Fruit fly (Drosophila melanogaster): ENCODE data around the gene strat.

The strat gene

dm6 chr2L:8290653-8291233 lies 29.4 kb upstream of the strat start:
- no peak for TF ChIP-seq noc (tag; optimal IDR thresholded peaks at IDR 0.05)

- TF ChIP-seq noc (tag; optimal IDR thresholded peaks at IDR 0.05): peak; percentile 99
These were observed 27.8 kb upstream of the strat start for dm6 chr2L:8292159-8292887.

- no peak for TF ChIP-seq noc (tag; optimal IDR thresholded peaks at IDR 0.05)
These were observed 26.7 kb upstream of the strat start for dm6 chr2L:8293449-8293848.

dm6 chr2L:8294043-8294442 lies 26.1 kb upstream of the strat start:
- TF ChIP-seq noc (tag; optimal IDR thresholded peaks at IDR 0.05): no peak

- no peak for TF ChIP-seq noc (tag; optimal IDR thresholded peaks at IDR 0.05)
These were observed 23.7 kb upstream of the strat start for dm6 chr2L:8296395-8296794.

dm6 chr2L:8297070-8297469 lies 23.1 kb upstream of the strat start:
- TF ChIP-seq noc (tag; optimal IDR thresholded peaks at IDR 0.05): no peak

dm6 chr2L:8299194-8299811 lies 20.8 kb upstream of the strat start:
- TF ChIP-seq noc (tag; optimal IDR thresholded peaks at IDR 0.05): peak; percentile 4

dm6 chr2L:8300220-8301167 lies 19.6 kb upstream of the strat start, which contains the start of gene Btk:
Gene Btk (minus strand): TSS chr2L:8301079.
- no peak for TF ChIP-seq noc (tag; optimal IDR thresholded peaks at IDR 0.05)

- TF ChIP-seq noc (tag; optimal IDR thresholded peaks at IDR 0.05): no peak
These were observed 17.2 kb upstream of the strat start, which contains the start of the genes wol and Scgalpha for dm6 chr2L:8302766-8303479. Gene wol (minus strand): TSS chr2L:8302985. Gene Scgalpha (plus strand): TSS chr2L:8303429.

- no peak for TF ChIP-seq noc (tag; optimal IDR thresholded peaks at IDR 0.05)
These were observed 15.5 kb upstream of the strat start for dm6 chr2L:8304635-8305034.

dm6 chr2L:8305409-8305808 lies 14.7 kb upstream of the strat start, which contains the start of gene CG7840:
Gene CG7840 (plus strand): TSS chr2L:8305586.
- no peak for TF ChIP-seq noc (tag; optimal IDR thresholded peaks at IDR 0.05)

dm6 chr2L:8307817-8308551 lies 12.1 kb upstream of the strat start, which contains the start of the genes Ostgamma and Mettl14:
Gene Ostgamma (minus strand): TSS chr2L:8308192.
Gene Mettl14 (plus strand): TSS chr2L:8308427.
- TF ChIP-seq noc (tag; optimal IDR thresholded peaks at IDR 0.05): no peak

- peak; percentile 91 for TF ChIP-seq noc (tag; optimal IDR thresholded peaks at IDR 0.05)
These were observed 9.0 kb upstream of the strat start, which contains the start of the genes CG7810 and CG7806 for dm6 chr2L:8311091-8311490. Gene CG7810 (minus strand): TSS chr2L:8311195. Gene CG7806 (plus strand): TSS chr2L:8311399.

- no peak for TF ChIP-seq noc (tag; optimal IDR thresholded peaks at IDR 0.05)
These were observed 8.4 kb upstream of the strat start for dm6 chr2L:8311741-8312140.

All from whole organism, larva.